Fruit fly (Drosophila melanogaster) whole organism, embryonic: ENCODE results near the gene CG15629.

Source experiments
- Awh ChIP-seq: fragments of 200-800 bp; sonication (Bioruptor generic); IDR thresholded peaks from 2 replicates; pipeline ENCODE4, ENCODE4 v1.3.6; 2022; ENCODE audit warnings: missing biosample characterization, missing genetic modification characterization
- CG11247 ChIP-seq: fragments of 200-800 bp; sonication (Bioruptor generic); IDR thresholded peaks from 2 replicates; pipeline ENCODE4 v1.3.6; 2022; ENCODE audit warnings: missing biosample characterization, missing genetic modification characterization
- CG12236 ChIP-seq: fragments of 200-800 bp; sonication (Bioruptor generic); optimal IDR thresholded peaks from 2 replicates; lab custom pipeline; 2016; ENCODE audit warnings: missing biosample characterization, missing genetic modification characterization
- CG14014 ChIP-seq: fragments of 200-800 bp; sonication (Bioruptor generic); IDR thresholded peaks from 2 replicates; pipeline ENCODE4 v1.3.6; 2022; ENCODE audit warnings: missing biosample characterization, missing genetic modification characterization
- CG14050 ChIP-seq: fragments of 200-800 bp; sonication (Bioruptor generic); IDR thresholded peaks from 3 replicates; pipeline ENCODE4 v1.3.6; 2022; ENCODE audit warnings: missing biosample characterization, missing genetic modification characterization
- CG14860 ChIP-seq: fragments of 200-800 bp; sonication (Bioruptor generic); IDR thresholded peaks from 3 replicates; pipeline ENCODE4 v1.3.6; 2022; ENCODE audit warnings: missing biosample characterization, missing genetic modification characterization; ENCODE audit not compliant: partially characterized antibody
- CG15011 ChIP-seq: fragments of 200-800 bp; sonication (Bioruptor generic); optimal IDR thresholded peaks from 3 replicates; lab custom pipeline; 2018; ENCODE audit warnings: missing biosample characterization, mild to moderate bottlenecking, missing genetic modification characterization
- CG15073 ChIP-seq: fragments of 200-800 bp; sonication (Bioruptor generic); optimal IDR thresholded peaks from 2 replicates; lab custom pipeline; 2016; ENCODE audit warnings: missing biosample characterization, missing genetic modification characterization
- CG1529 ChIP-seq: fragments of 200-800 bp; sonication (Bioruptor generic); optimal IDR thresholded peaks from 3 replicates; lab custom pipeline; 2018; ENCODE audit warnings: missing biosample characterization, missing genetic modification characterization
- CG15514 ChIP-seq: fragments of 200-800 bp; sonication (Bioruptor generic); optimal IDR thresholded peaks from 3 replicates; lab custom pipeline; 2017; ENCODE audit warnings: missing biosample characterization, missing genetic modification characterization, mild to moderate bottlenecking, moderate library complexity, missing genetic modification reagents
- CG17912 ChIP-seq: fragments of 200-800 bp; sonication (Bioruptor generic); optimal IDR thresholded peaks from 2 replicates; lab custom pipeline; 2018; ENCODE audit warnings: missing biosample characterization, mild to moderate bottlenecking, missing genetic modification characterization
- CG2129 ChIP-seq: fragments of 200-800 bp; sonication (Bioruptor generic); IDR thresholded peaks from 2 replicates; pipeline ENCODE4 v1.3.6; 2022; ENCODE audit warnings: missing biosample characterization, missing genetic modification characterization; ENCODE audit not compliant: partially characterized antibody
- CG3995 ChIP-seq: fragments of 200-800 bp; sonication (Bioruptor generic); optimal IDR thresholded peaks from 3 replicates; lab custom pipeline; 2016; ENCODE audit warnings: missing biosample characterization, missing genetic modification characterization
- CG4360 ChIP-seq: fragments of 200-800 bp; sonication (Bioruptor generic); IDR thresholded peaks from 2 replicates; pipeline ENCODE4 v1.3.6; 2022; ENCODE audit warnings: missing biosample characterization, missing genetic modification characterization
- CG5180 ChIP-seq: fragments of 200-800 bp; sonication (Bioruptor generic); optimal IDR thresholded peaks from 3 replicates; lab custom pipeline; 2017; ENCODE audit warnings: missing biosample characterization, missing genetic modification characterization, mild to moderate bottlenecking, moderate library complexity, missing genetic modification reagents
- CG6765 ChIP-seq: fragments of 200-800 bp; sonication (Bioruptor generic); optimal IDR thresholded peaks from 3 replicates; lab custom pipeline; 2017; ENCODE audit warnings: missing biosample characterization, mild to moderate bottlenecking, missing genetic modification characterization
- CG8281 ChIP-seq: fragments of 200-800 bp; sonication (Bioruptor generic); optimal IDR thresholded peaks from 2 replicates; lab custom pipeline; 2018; ENCODE audit warnings: missing biosample characterization, mild to moderate bottlenecking, missing genetic modification characterization, moderate library complexity
- CG8478 ChIP-seq: fragments of >200 bp; optimal IDR thresholded peaks from 2 replicates; lab custom pipeline; 2018
- CG8924 ChIP-seq: fragments of 200-800 bp; optimal IDR thresholded peaks from 3 replicates; lab custom pipeline; 2019; ENCODE audit warnings: missing biosample characterization, mild to moderate bottlenecking, missing genetic modification characterization, moderate library complexity
- CHES-1-like ChIP-seq: fragments of 200-800 bp; sonication (Bioruptor generic); optimal IDR thresholded peaks from 2 replicates; lab custom pipeline; 2016; ENCODE audit warnings: missing biosample characterization, missing genetic modification characterization
- Doc2 ChIP-seq: fragments of 200-800 bp; sonication (Bioruptor generic); IDR thresholded peaks from 2 replicates; pipeline ENCODE4 v1.3.6; 2022; ENCODE audit warnings: missing biosample characterization, missing genetic modification characterization
- GATAe ChIP-seq: fragments of 200-800 bp; sonication (Bioruptor generic); conservative IDR thresholded peaks from 2 replicates; pipeline ENCODE4 v1.3.6; 2022; ENCODE audit warnings: missing biosample characterization, missing genetic modification characterization
- HmgZ ChIP-seq: fragments of 200-800 bp; sonication (Bioruptor generic); optimal IDR thresholded peaks from 2 replicates; lab custom pipeline; 2018; ENCODE audit warnings: missing biosample characterization, mild to moderate bottlenecking, missing genetic modification characterization
- Lpt ChIP-seq: fragments of >200 bp; optimal IDR thresholded peaks from 2 replicates; lab custom pipeline; 2018; ENCODE audit warnings: missing biosample characterization, missing genetic modification characterization
- Optix ChIP-seq: fragments of 200-800 bp; sonication (Bioruptor generic); IDR thresholded peaks from 3 replicates; pipeline ENCODE4 v1.3.6; 2022; ENCODE audit warnings: missing biosample characterization, missing genetic modification characterization
- Scr ChIP-seq: fragments of 200-800 bp; sonication (Bioruptor generic); IDR thresholded peaks from 2 replicates; pipeline ENCODE4 v1.3.6; 2022; ENCODE audit warnings: missing biosample characterization, missing genetic modification characterization; ENCODE audit not compliant: partially characterized antibody
- Ssrp ChIP-seq: fragments of 200-800 bp; sonication (Bioruptor generic); optimal IDR thresholded peaks from 2 replicates; lab custom pipeline; 2018; ENCODE audit warnings: missing biosample characterization, mild to moderate bottlenecking, missing genetic modification characterization, moderate library complexity
- Xrp1 ChIP-seq: fragments of 200-800 bp; sonication (Bioruptor generic); IDR thresholded peaks from 2 replicates; pipeline ENCODE4 v1.3.6; 2022; ENCODE audit warnings: missing biosample characterization, missing genetic modification characterization
- aop ChIP-seq: fragments of 200-800 bp; sonication (Bioruptor generic); IDR thresholded peaks from 2 replicates; pipeline ENCODE4 v1.3.6; 2022; ENCODE audit warnings: missing biosample characterization, missing genetic modification characterization
- ash1 ChIP-seq: fragments of 200-800 bp; sonication (Bioruptor generic); optimal IDR thresholded peaks from 2 replicates; lab custom pipeline; 2018; ENCODE audit warnings: missing biosample characterization, mild to moderate bottlenecking, missing genetic modification characterization
- ato ChIP-seq: fragments of 200-800 bp; sonication (Bioruptor generic); IDR thresholded peaks from 2 replicates; pipeline ENCODE4 v1.3.6; 2022; ENCODE audit warnings: missing biosample characterization, missing genetic modification characterization; ENCODE audit not compliant: partially characterized antibody
- cad ChIP-seq: fragments of >200 bp; optimal IDR thresholded peaks from 2 replicates; lab custom pipeline; 2017; ENCODE audit warnings: missing biosample characterization, missing genetic modification characterization
- chif ChIP-seq, 2 experiments: fragments of 200-800 bp; sonication (Bioruptor generic); optimal IDR thresholded peaks; 3 replicates each; lab custom pipeline; 2016; ENCODE audit warnings: missing biosample characterization in 2 of 2, missing genetic modification characterization in 2 of 2
- ci ChIP-seq: fragments of 200-800 bp; sonication (Bioruptor generic); IDR thresholded peaks from 3 replicates; pipeline ENCODE4 v1.3.6; 2022; ENCODE audit warnings: missing biosample characterization, missing genetic modification characterization
- eve ChIP-seq, 2 experiments: fragments of >200 bp; optimal IDR thresholded peaks; 2 replicates each; lab custom pipeline; 2017; ENCODE audit warnings: missing biosample characterization in 2 of 2, missing genetic modification characterization in 2 of 2
- insv ChIP-seq, 2 experiments: fragments of 200-800 bp; sonication (Bioruptor generic); optimal IDR thresholded peaks; 3 replicates each; lab custom pipeline; 2016 to 2018; ENCODE audit warnings: missing biosample characterization in 2 of 2, missing genetic modification characterization in 2 of 2
- inv ChIP-seq: fragments of 200-800 bp; sonication (Bioruptor generic); IDR thresholded peaks from 2 replicates; pipeline ENCODE4 v1.3.6; 2022; ENCODE audit warnings: missing biosample characterization, missing genetic modification characterization; ENCODE audit not compliant: partially characterized antibody
- lola ChIP-seq, 3 experiments: fragments of >200 bp in 2 of 3; fragments of 200-800 bp in 1 of 3; sonication (Bioruptor generic) in 1 of 3; optimal IDR thresholded peaks; 2 replicates each; lab custom pipeline; 2017 to 2019; ENCODE audit warnings: missing biosample characterization in 3 of 3, missing genetic modification characterization in 3 of 3, mild to moderate bottlenecking in 1 of 3, moderate library complexity in 1 of 3
- nau ChIP-seq: fragments of 200-800 bp; sonication (Bioruptor generic); optimal IDR thresholded peaks from 3 replicates; lab custom pipeline; 2017; ENCODE audit warnings: missing biosample characterization, mild to moderate bottlenecking, missing genetic modification characterization, missing genetic modification reagents
- psq ChIP-seq: fragments of 200-800 bp; sonication (Bioruptor generic); optimal IDR thresholded peaks from 2 replicates; lab custom pipeline; 2017; ENCODE audit warnings: missing biosample characterization, missing genetic modification characterization
- ranshi ChIP-seq: fragments of 200-800 bp; sonication (Bioruptor generic); IDR thresholded peaks from 2 replicates; pipeline ENCODE4 v1.3.6; 2022; ENCODE audit warnings: missing biosample characterization, missing genetic modification characterization
- sens-2 ChIP-seq: fragments of 200-800 bp; sonication (Bioruptor generic); IDR thresholded peaks from 2 replicates; pipeline ENCODE4 v1.3.6; 2022; ENCODE audit warnings: missing biosample characterization, missing genetic modification characterization
- slp2 ChIP-seq: fragments of 200-800 bp; sonication (Bioruptor generic); optimal IDR thresholded peaks from 2 replicates; lab custom pipeline; 2016; ENCODE audit warnings: missing biosample characterization, missing genetic modification characterization
- stwl ChIP-seq: fragments of 200-800 bp; sonication (Bioruptor generic); optimal IDR thresholded peaks from 3 replicates; lab custom pipeline; 2018; ENCODE audit warnings: missing biosample characterization, mild to moderate bottlenecking, missing genetic modification characterization, moderate library complexity
- tgo ChIP-seq: fragments of 200-800 bp; sonication (Bioruptor generic); IDR thresholded peaks from 3 replicates; pipeline ENCODE4 v1.3.6; 2022; ENCODE audit warnings: missing biosample characterization, missing genetic modification characterization
- tio ChIP-seq: fragments of 200-800 bp; sonication (Bioruptor generic); optimal IDR thresholded peaks from 2 replicates; lab custom pipeline; 2017; ENCODE audit warnings: missing biosample characterization, missing genetic modification characterization, inconsistent platforms
- tll ChIP-seq, 2 experiments: fragments of 200-800 bp in 1 of 2; fragments of >200 bp in 1 of 2; sonication (Bioruptor generic) in 1 of 2; optimal IDR thresholded peaks; 2 replicates each; lab custom pipeline; 2017 to 2019; ENCODE audit warnings: missing biosample characterization in 2 of 2, missing genetic modification characterization in 2 of 2, mild to moderate bottlenecking in 1 of 2, moderate library complexity in 1 of 2
- twi ChIP-seq: fragments of 200-800 bp; optimal IDR thresholded peaks from 2 replicates; lab custom pipeline; 2019; ENCODE audit warnings: missing biosample characterization, mild to moderate bottlenecking, missing genetic modification characterization, moderate library complexity
- zfh1 ChIP-seq: fragments of 200-800 bp; sonication (Bioruptor generic); IDR thresholded peaks from 3 replicates; pipeline ENCODE4 v1.3.6; 2022; ENCODE audit warnings: missing biosample characterization, missing genetic modification characterization

Gene CG15629

DNA sequence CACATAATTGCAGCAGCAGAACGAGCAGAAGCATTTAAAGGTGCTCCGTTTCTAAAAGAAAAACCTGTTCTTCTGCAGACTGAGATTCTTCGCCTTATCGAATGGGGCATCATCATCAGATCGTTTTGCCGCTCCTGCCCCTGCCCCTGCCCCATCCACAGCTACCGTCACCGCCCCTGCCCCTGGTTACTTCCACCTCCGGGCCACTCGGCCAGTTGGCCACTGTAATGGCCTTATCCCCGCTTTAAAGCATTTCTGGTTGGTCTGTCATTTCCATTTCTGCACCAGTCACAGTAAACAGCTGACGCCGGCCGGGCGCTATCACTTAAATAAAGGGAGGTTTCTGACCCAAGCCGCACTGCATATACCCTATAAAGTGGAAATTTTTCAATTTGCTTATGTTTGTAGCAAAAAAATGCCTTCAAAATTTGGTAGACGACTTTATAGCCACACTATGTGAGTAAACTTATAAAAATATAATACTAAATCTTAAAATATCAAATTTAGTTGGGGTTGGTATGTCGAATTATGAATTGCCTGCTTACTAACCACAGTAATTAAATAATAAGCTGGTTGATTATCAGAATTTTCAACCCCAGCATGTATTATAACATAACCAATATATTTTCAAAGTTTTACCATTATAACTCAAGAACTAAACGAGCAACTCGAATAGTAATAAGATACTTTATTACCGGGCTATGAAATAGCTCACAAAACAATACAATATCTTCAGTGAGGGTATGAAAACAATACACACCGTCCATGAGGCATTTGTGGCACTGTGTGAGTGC lies 1.9 kb upstream of the CG15629 start (continued):
- TF ChIP-seq Scr (no peak), sens-2 (no peak), tgo (peak; percentile 50; the same call in 2 of the 3 replicates), CG8281 (tag; lab: Kevin White, UChicago) (peak; percentile 47), Lpt (GFP tag; lab: Kevin White, UChicago) (no peak), Optix (GFP tag; lab: Robert Waterston, UW) (peak; percentile 12; the same call in 1 of the 3 replicates), CG3995 (no peak), ci (peak; percentile 49; the same call in 1 of the 3 replicates), slp2 (GFP tag; lab: Kevin White, UChicago) (no peak), ato (GFP tag; lab: Robert Waterston, UW) (no peak), CG17912 (GFP tag; lab: Kevin White, UChicago) (no peak), tio (GFP tag; lab: Kevin White, UChicago) (peak; percentile 80), Awh (GFP tag; lab: Robert Waterston, UW) (no peak), CG15514 (GFP tag; lab: Kevin White, UChicago) (peak; percentile 21), CG14050 (GFP tag; lab: Robert Waterston, UW) (peak; percentile 16; the same call in 1 of the 3 replicates), Doc2 (GFP tag; lab: Robert Waterston, UW) (no peak), CG5180 (GFP tag; lab: Kevin White, UChicago) (peak; percentile 20), lola (GFP tag; optimal IDR thresholded peaks at IDR 0.05; lab: Kevin White, UChicago) (peak in 1 of 3 experiments; percentile 81), nau (GFP tag; lab: Kevin White, UChicago) (no peak), tll (GFP tag; optimal IDR thresholded peaks at IDR 0.05; lab: Kevin White, UChicago) (no peak), eve (GFP tag; optimal IDR thresholded peaks at IDR 0.05; lab: Kevin White, UChicago) (no peak), CG11247 (GFP tag; lab: Robert Waterston, UW) (0 out of 2 replicates have a peak, but pooled peaks have one; percentile 16), CG15011 (peak; percentile 25), cad (GFP tag; lab: Kevin White, UChicago) (no peak), Ssrp (tag; lab: Kevin White, UChicago) (peak; percentile 67), ranshi (GFP tag; lab: Robert Waterston, UW) (peak; percentile 25; the same call in 1 of the 2 replicates), CG14860 (GFP tag; lab: Robert Waterston, UW) (no peak), CG15073 (GFP tag; lab: Kevin White, UChicago) (no peak), GATAe (GFP tag; lab: Robert Waterston, UW) (no peak), CG12236 (GFP tag; lab: Kevin White, UChicago) (no peak), insv (GFP tag; optimal IDR thresholded peaks at IDR 0.05; lab: Kevin White, UChicago) (peak in 1 of 2 experiments; percentile 7), inv (GFP tag; lab: Robert Waterston, UW) (no peak), ash1 (GFP tag; lab: Kevin White, UChicago) (no peak), CG6765 (no peak), psq (peak; percentile 30), CG14014 (GFP tag; lab: Robert Waterston, UW) (no peak), chif (GFP tag; optimal IDR thresholded peaks at IDR 0.05; lab: Kevin White, UChicago) (peak in 1 of 2 experiments; percentile 64), CG8478 (no peak), aop (GFP tag; lab: Robert Waterston, UW) (no peak), CG8924 (tag; lab: Kevin White, UChicago) (peak; percentile 84), CG1529 (GFP tag; lab: Kevin White, UChicago) (peak; percentile 54), twi (tag; lab: Kevin White, UChicago) (peak; percentile 46), CG4360 (GFP tag; lab: Robert Waterston, UW) (no peak), stwl (tag; lab: Kevin White, UChicago) (no peak), CHES-1-like (GFP tag; lab: Kevin White, UChicago) (peak; percentile 15), zfh1 (GFP tag; lab: Robert Waterston, UW) (no peak), CG2129 (no peak), HmgZ (tag; lab: Kevin White, UChicago) (no peak), Xrp1 (GFP tag; lab: Robert Waterston, UW) (peak; percentile 30; the same call in 1 of the 2 replicates)
